Worm (Caenorhabditis elegans) whole organism, L3 larva: Measurements from ENCODE around the gene nhr-15.

Source experiments
- ZK546.5 ChIP-seq: sonication (generic microtip); optimal IDR thresholded peaks from 2 replicates; lab custom pipeline; 2017; ENCODE audit warnings: missing biosample characterization, missing genetic modification characterization
- ama-1 ChIP-seq: fragments of 150-350 bp; optimal IDR thresholded peaks from 2 replicates; lab custom pipeline; 2018
- hmg-11 ChIP-seq: sonication (generic microtip); optimal IDR thresholded peaks from 2 replicates; lab custom pipeline; 2016; ENCODE audit warnings: missing genetic modification characterization, missing compliant biosample characterization
- tbx-2 ChIP-seq: sonication (generic microtip); optimal IDR thresholded peaks from 2 replicates; lab custom pipeline; 2016; ENCODE audit warnings: mild to moderate bottlenecking, missing genetic modification characterization, missing compliant biosample characterization
- unc-62 ChIP-seq: fragments of 150-350 bp; sonication (generic microtip); optimal IDR thresholded peaks from 4 replicates; lab custom pipeline; 2014; ENCODE audit warnings: missing biosample characterization, missing genetic modification reagents, missing genetic modification characterization
- ztf-4 ChIP-seq: fragments of 150-350 bp; optimal IDR thresholded peaks from 2 replicates; lab custom pipeline; 2014; ENCODE audit warnings: missing biosample characterization, missing genetic modification characterization

DNA sequence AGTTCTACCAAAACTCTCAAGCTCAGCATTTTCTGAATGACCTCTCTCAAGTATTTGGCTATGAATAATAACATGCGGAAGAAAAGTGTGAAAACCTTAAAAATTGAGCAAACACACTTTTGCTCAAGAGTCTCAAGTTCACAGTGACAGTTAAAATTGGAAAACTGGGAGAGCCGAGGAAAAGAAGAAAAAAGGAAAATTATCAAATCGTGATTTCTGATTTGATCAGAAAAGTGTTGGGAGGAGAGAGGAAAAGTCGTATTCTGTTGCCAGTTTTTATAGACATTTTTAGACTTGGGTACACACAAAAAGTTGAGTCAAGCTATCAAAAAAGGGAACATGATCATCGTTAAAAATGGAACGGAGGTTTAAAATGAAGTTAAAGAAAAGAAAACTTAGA lies 18.7 kb downstream of the nhr-15 start:
- TF ChIP-seq hmg-11 (tag; lab: Kevin White, UChicago): no peak
- TF ChIP-seq unc-62 (GFP tag; lab: Kevin White, UChicago): no peak
- TF ChIP-seq ZK546.5 (tag; lab: Kevin White, UChicago): no peak
- TF ChIP-seq ama-1 (lab: Kevin White, UChicago): no peak
- TF ChIP-seq tbx-2 (tag; lab: Kevin White, UChicago): no peak
- TF ChIP-seq ztf-4 (tag; lab: Kevin White, UChicago): no peak
